Fruit fly (Drosophila melanogaster): ENCODE data around the gene Nlp.

- TF ChIP-seq CG12768 (GFP tag; optimal IDR thresholded peaks at IDR 0.05) (no peak), CG5204 (GFP tag; optimal IDR thresholded peaks at IDR 0.05) (no peak), CG11617 (GFP tag; optimal IDR thresholded peaks at IDR 0.05) (no peak), pad (GFP tag; optimal IDR thresholded peaks at IDR 0.05) (no peak), CG7045 (GFP tag; optimal IDR thresholded peaks at IDR 0.05) (no peak), cnc (optimal IDR thresholded peaks at IDR 0.05) (no peak), cic (GFP tag; optimal IDR thresholded peaks at IDR 0.05) (no peak), Crg-1 (GFP tag; optimal IDR thresholded peaks at IDR 0.05) (no peak), CG1620 (GFP tag; optimal IDR thresholded peaks at IDR 0.05) (peak; percentile 9), Hr96 (GFP tag; optimal IDR thresholded peaks at IDR 0.05) (no peak), kay (GFP tag; ENCODE audit: borderline replicate concordance) (no peak), toe (GFP tag; optimal IDR thresholded peaks at IDR 0.05) (no peak)
These were observed 9.6 kb upstream of the Nlp start, which contains the start of the genes CG7903 and Sas-6 for dm6 chr3R:29995035-29995434.
